Worm (Caenorhabditis elegans) whole organism, L3 larva: Measurements from ENCODE around the gene Y52D5A.2.

ENCODE experiments used
- ZK546.5 ChIP-seq: sonication (generic microtip); optimal IDR thresholded peaks from 2 replicates; lab custom pipeline; 2017; ENCODE audit warnings: missing biosample characterization, missing genetic modification characterization
- ama-1 ChIP-seq: fragments of 150-350 bp; optimal IDR thresholded peaks from 2 replicates; lab custom pipeline; 2018
- egl-27 ChIP-seq: sonication (generic microtip); optimal IDR thresholded peaks from 4 replicates; lab custom pipeline; 2017; ENCODE audit warnings: missing biosample characterization, missing genetic modification reagents, missing genetic modification characterization
- egl-5 ChIP-seq: fragments of 150-350 bp; optimal IDR thresholded peaks from 2 replicates; lab custom pipeline; 2017; ENCODE audit warnings: missing biosample characterization, missing genetic modification reagents, missing genetic modification characterization, inconsistent platforms
- fkh-10 ChIP-seq: sonication (generic microtip); optimal IDR thresholded peaks from 2 replicates; lab custom pipeline; 2017; ENCODE audit warnings: missing biosample characterization, missing genetic modification reagents, missing genetic modification characterization
- fos-1 ChIP-seq: fragments of 150-350 bp; optimal IDR thresholded peaks from 2 replicates; lab custom pipeline; 2014; ENCODE audit warnings: missing biosample characterization, missing genetic modification characterization
- hmg-11 ChIP-seq: sonication (generic microtip); optimal IDR thresholded peaks from 2 replicates; lab custom pipeline; 2016; ENCODE audit warnings: missing genetic modification characterization, missing compliant biosample characterization
- jun-1 ChIP-seq: fragments of 150-350 bp; optimal IDR thresholded peaks from 2 replicates; lab custom pipeline; 2014; ENCODE audit warnings: missing biosample characterization, missing genetic modification reagents, missing genetic modification characterization
- nhr-11 ChIP-seq: fragments of 150-350 bp; optimal IDR thresholded peaks from 2 replicates; lab custom pipeline; 2014; ENCODE audit warnings: missing biosample characterization, missing genetic modification characterization
- nhr-237 ChIP-seq: fragments of 150-350 bp; optimal IDR thresholded peaks from 2 replicates; lab custom pipeline; 2014; ENCODE audit warnings: missing biosample characterization, missing genetic modification characterization
- nhr-25 ChIP-seq: sonication (generic microtip); optimal IDR thresholded peaks from 2 replicates; lab custom pipeline; 2017; ENCODE audit warnings: missing biosample characterization, missing genetic modification characterization
- pha-4 ChIP-seq: fragments of 150-350 bp; optimal IDR thresholded peaks from 2 replicates; lab custom pipeline; 2014; ENCODE audit warnings: missing biosample characterization, missing genetic modification reagents, missing genetic modification characterization
- pqm-1 ChIP-seq: fragments of 150-350 bp; optimal IDR thresholded peaks from 2 replicates; lab custom pipeline; 2017; ENCODE audit warnings: missing biosample characterization, missing genetic modification characterization, inconsistent platforms
- zag-1 ChIP-seq: fragments of 150-350 bp; optimal IDR thresholded peaks from 2 replicates; lab custom pipeline; 2014; ENCODE audit warnings: missing biosample characterization, missing genetic modification characterization

DNA sequence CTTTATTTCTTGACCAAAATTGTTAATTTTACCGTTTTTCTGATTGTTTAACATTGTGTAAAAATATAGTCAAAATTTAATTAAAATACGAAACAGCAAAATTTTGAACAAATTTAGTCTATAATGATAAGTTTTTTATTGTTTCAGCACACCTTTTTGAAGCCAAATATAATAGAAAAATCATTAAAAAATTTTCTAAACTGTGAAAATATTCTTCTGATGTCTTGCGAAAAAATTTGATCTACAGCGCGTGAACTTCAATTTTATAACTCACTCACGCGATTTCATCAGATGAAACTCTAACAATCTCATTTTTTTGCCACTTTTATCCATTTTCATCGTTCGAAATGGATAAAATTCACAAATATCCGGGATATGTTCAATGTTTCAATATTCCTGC, 15.0 kb upstream of the Y52D5A.2 start, which contains the start of gene T11F8.1:
- TF ChIP-seq ama-1 = no peak
- no peak for TF ChIP-seq nhr-25 (tag; lab: Kevin White, UChicago)
- no peak for TF ChIP-seq zag-1 (tag; lab: Kevin White, UChicago)
- TF ChIP-seq ZK546.5 (tag; lab: Kevin White, UChicago) = no peak
- no peak for TF ChIP-seq fkh-10 (GFP tag; lab: Kevin White, UChicago)
- no peak for TF ChIP-seq pha-4 (tag; lab: Kevin White, UChicago)
- no peak for TF ChIP-seq pqm-1
- no peak for TF ChIP-seq fos-1
- TF ChIP-seq nhr-11 (tag; lab: Kevin White, UChicago) = no peak
- no peak for TF ChIP-seq nhr-237
- no peak for TF ChIP-seq jun-1 (tag; lab: Kevin White, UChicago)
- TF ChIP-seq egl-27 = no peak
- TF ChIP-seq egl-5 = no peak
- TF ChIP-seq hmg-11 (tag; lab: Kevin White, UChicago) = no peak
